Fruit fly (Drosophila melanogaster): ENCODE results near the gene m.

- TF ChIP-seq pan (optimal IDR thresholded peaks at IDR 0.05) (no peak), usp (GFP tag; optimal IDR thresholded peaks at IDR 0.05) (no peak), psq (optimal IDR thresholded peaks at IDR 0.05) (no peak), EcR (GFP tag; optimal IDR thresholded peaks at IDR 0.05) (no peak), CG8478 (optimal IDR thresholded peaks at IDR 0.05) (no peak)
Measured at dm6 chrX:11784997-11785396, 30.9 kb downstream of the m start.
